Worm (Caenorhabditis elegans) whole organism, early embryonic: ENCODE measurements around the gene Y42H9AR.2.

Source experiments
- ama-1 ChIP-seq: fragments of 150-350 bp; optimal IDR thresholded peaks from 2 replicates; lab custom pipeline; 2014
- ceh-36 ChIP-seq: sonication (generic microtip); optimal IDR thresholded peaks from 2 replicates; lab custom pipeline; 2016; ENCODE audit warnings: missing genetic modification characterization, inconsistent platforms, missing compliant biosample characterization
- ets-7 ChIP-seq: sonication (generic microtip); optimal IDR thresholded peaks from 2 replicates; lab custom pipeline; 2016; ENCODE audit warnings: missing genotype, missing genetic modification characterization, missing compliant biosample characterization
- flt-1 ChIP-seq: fragments of 200-800 bp; sonication (Bioruptor generic); IDR thresholded peaks from 2 replicates; pipeline ENCODE4 v1.3.6; 2022; ENCODE audit warnings: missing genetic modification characterization, missing compliant biosample characterization
- hmbx-1 ChIP-seq: sonication (generic microtip); optimal IDR thresholded peaks from 2 replicates; lab custom pipeline; 2016; ENCODE audit warnings: mild to moderate bottlenecking, missing genetic modification characterization, missing compliant biosample characterization
- hmg-4 ChIP-seq: fragments of 200-800 bp; sonication (Bioruptor generic); optimal IDR thresholded peaks from 2 replicates; lab custom pipeline; 2018; ENCODE audit warnings: mild to moderate bottlenecking, missing genetic modification characterization, missing compliant biosample characterization
- pes-1 ChIP-seq: fragments of 200-800 bp; sonication (Bioruptor generic); IDR thresholded peaks from 2 replicates; pipeline ENCODE4 v1.3.6; 2022; ENCODE audit warnings: missing genetic modification reagents, missing genetic modification characterization, missing compliant biosample characterization
- sea-1 ChIP-seq: fragments of 200-800 bp; sonication (Bioruptor generic); conservative IDR thresholded peaks from 2 replicates; pipeline ENCODE4 v1.3.6; 2022; ENCODE audit warnings: missing genetic modification characterization, missing compliant biosample characterization
- tbx-11 ChIP-seq: fragments of 200-800 bp; sonication (Bioruptor generic); IDR thresholded peaks from 2 replicates; pipeline ENCODE4 v1.3.6; 2022; ENCODE audit warnings: missing genetic modification characterization, missing compliant biosample characterization
- tbx-37 ChIP-seq: fragments of 200-800 bp; sonication (Bioruptor generic); conservative IDR thresholded peaks from 2 replicates; pipeline ENCODE4 v1.3.6; 2022; ENCODE audit warnings: missing genetic modification reagents, missing genetic modification characterization, missing compliant biosample characterization

DNA sequence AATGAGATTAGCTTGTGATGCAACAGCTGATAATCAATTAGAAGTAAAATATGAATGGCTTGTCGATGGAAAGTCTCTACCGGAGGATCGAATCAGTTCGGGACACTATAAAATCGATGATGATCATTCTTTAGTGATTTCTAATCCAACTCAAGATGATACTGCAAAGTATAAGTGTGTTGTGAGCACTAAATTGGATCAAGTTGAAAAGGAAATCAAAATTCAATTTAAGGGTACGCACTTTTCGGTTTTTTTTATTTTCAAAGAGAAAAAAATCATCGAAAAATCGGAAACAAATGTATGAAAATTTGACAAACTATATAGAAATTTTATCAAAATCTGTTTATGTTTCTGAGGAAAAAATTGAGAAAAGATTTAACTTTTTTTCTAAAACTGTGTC lies 23.2 kb upstream of the Y42H9AR.2 start:
- TF ChIP-seq ama-1 (lab: Kevin White, UChicago) (no peak), hmbx-1 (tag; lab: Kevin White, UChicago) (no peak), sea-1 (no peak), tbx-37 (no peak), ets-7 (tag; lab: Kevin White, UChicago) (no peak), tbx-11 (GFP tag; lab: Robert Waterston, UW) (no peak), ceh-36 (tag; lab: Kevin White, UChicago) (no peak), hmg-4 (GFP tag; lab: Kevin White, UChicago) (no peak), pes-1 (GFP tag; lab: Robert Waterston, UW) (no peak), flt-1 (GFP tag; lab: Robert Waterston, UW) (no peak)
